Worm (Caenorhabditis elegans) whole organism, L1 larva: Measurements from ENCODE around the gene ckb-1.

ENCODE experiments used
- aha-1 ChIP-seq: fragments of 150-350 bp; optimal IDR thresholded peaks from 2 replicates; lab custom pipeline; 2014; ENCODE audit warnings: missing biosample characterization, missing genetic modification characterization
- alr-1 ChIP-seq: fragments of 200-800 bp; sonication (Bioruptor generic); optimal IDR thresholded peaks from 2 replicates; lab custom pipeline; 2018; ENCODE audit warnings: borderline replicate concordance, mild to moderate bottlenecking, missing genetic modification characterization, missing compliant biosample characterization
- ama-1 ChIP-seq: fragments of 150-350 bp; optimal IDR thresholded peaks from 2 replicates; lab custom pipeline; 2014
- blmp-1 ChIP-seq: fragments of 150-350 bp; optimal IDR thresholded peaks from 2 replicates; lab custom pipeline; 2014; ENCODE audit warnings: missing biosample characterization, missing genetic modification characterization
- ceh-8 ChIP-seq: fragments of 200-800 bp; sonication (Bioruptor generic); optimal IDR thresholded peaks from 2 replicates; lab custom pipeline; 2018; ENCODE audit warnings: mild to moderate bottlenecking, missing genetic modification characterization, moderate library complexity, missing compliant biosample characterization
- ceh-82 ChIP-seq, 3 experiments: fragments of 150-350 bp in 1 of 3; sonication (generic microtip) in 2 of 3; optimal IDR thresholded peaks; 2 replicates each; lab custom pipeline; 2014 to 2017; ENCODE audit warnings: missing biosample characterization in 3 of 3, missing genetic modification characterization in 3 of 3
- ces-1 ChIP-seq: fragments of 150-350 bp; optimal IDR thresholded peaks from 2 replicates; lab custom pipeline; 2014; ENCODE audit warnings: missing biosample characterization, missing genetic modification reagents, missing genetic modification characterization
- dpl-1 ChIP-seq, 3 experiments: fragments of 150-350 bp in 2 of 3; sonication (generic microtip) in 1 of 3; optimal IDR thresholded peaks; 2 replicates each; lab custom pipeline; 2014 to 2017; ENCODE audit warnings: missing biosample characterization in 3 of 3, missing genetic modification characterization in 3 of 3, missing genetic modification reagents in 3 of 3
- dsc-1 ChIP-seq: sonication (generic microtip); optimal IDR thresholded peaks from 2 replicates; lab custom pipeline; 2016; ENCODE audit warnings: mild to moderate bottlenecking, missing genetic modification characterization, missing compliant biosample characterization
- efl-1 ChIP-seq, 4 experiments: fragments of 150-350 bp; optimal IDR thresholded peaks in 3 of 4; peaks in 1 of 4; 1 replicate in 1 of 4; 2 replicates in 3 of 4; lab custom pipeline; 2014; ENCODE audit warnings: missing biosample characterization in 2 of 4, missing genetic modification characterization in 2 of 4, missing genetic modification reagents in 2 of 4
- egl-13 ChIP-seq: sonication (generic microtip); optimal IDR thresholded peaks from 2 replicates; lab custom pipeline; 2016; ENCODE audit warnings: missing genotype, missing genetic modification reagents, missing genetic modification characterization, missing compliant biosample characterization
- elt-3 ChIP-seq, 6 experiments: fragments of 150-350 bp in 1 of 6; sonication (generic microtip); optimal IDR thresholded peaks; 2 replicates each; lab custom pipeline; 2017 to 2018; ENCODE audit warnings: missing biosample characterization in 6 of 6, missing genetic modification characterization in 6 of 6, inconsistent platforms in 1 of 6
- fkh-4 ChIP-seq: sonication (generic microtip); optimal IDR thresholded peaks from 2 replicates; lab custom pipeline; 2016; ENCODE audit warnings: missing compliant biosample characterization, missing genetic modification characterization, borderline replicate concordance
- fos-1 ChIP-seq: fragments of 150-350 bp; optimal IDR thresholded peaks from 2 replicates; lab custom pipeline; 2014; ENCODE audit warnings: missing biosample characterization, missing genetic modification characterization
- hlh-17 ChIP-seq: fragments of 200-800 bp; sonication (Bioruptor generic); optimal IDR thresholded peaks from 2 replicates; lab custom pipeline; 2018; ENCODE audit warnings: missing genetic modification characterization, mild to moderate bottlenecking, missing compliant biosample characterization, moderate library complexity, borderline replicate concordance
- hlh-4 ChIP-seq: sonication (generic microtip); optimal IDR thresholded peaks from 2 replicates; lab custom pipeline; 2016; ENCODE audit warnings: mild to moderate bottlenecking, missing genetic modification characterization, missing compliant biosample characterization
- isw-1 ChIP-seq: fragments of 200-800 bp; sonication (Bioruptor generic); IDR thresholded peaks from 2 replicates; pipeline ENCODE4 v1.3.6; 2022; ENCODE audit warnings: missing genetic modification characterization, missing compliant biosample characterization
- lin-14 ChIP-seq: fragments of 200-800 bp; sonication (Bioruptor generic); optimal IDR thresholded peaks from 2 replicates; lab custom pipeline; 2018; ENCODE audit warnings: mild to moderate bottlenecking, missing genetic modification characterization, moderate library complexity, missing compliant biosample characterization
- lin-15B ChIP-seq: fragments of 150-350 bp; sonication (generic microtip); optimal IDR thresholded peaks from 3 replicates; lab custom pipeline; 2014; ENCODE audit warnings: missing biosample characterization, missing genetic modification characterization
- lin-35 ChIP-seq, 2 experiments: fragments of 150-350 bp; optimal IDR thresholded peaks; 2 replicates each; lab custom pipeline; 2014; ENCODE audit warnings: missing biosample characterization in 2 of 2, missing genetic modification characterization in 2 of 2, missing genetic modification reagents in 2 of 2
- lin-39 ChIP-seq: fragments of 150-350 bp; optimal IDR thresholded peaks from 2 replicates; lab custom pipeline; 2014; ENCODE audit warnings: missing biosample characterization, missing genetic modification reagents, missing genetic modification characterization
- lir-3 ChIP-seq: sonication (generic microtip); optimal IDR thresholded peaks from 2 replicates; lab custom pipeline; 2016; ENCODE audit warnings: mild to moderate bottlenecking, missing genetic modification characterization, moderate library complexity, missing compliant biosample characterization; ENCODE audit not compliant: poor library complexity
- lsy-2 ChIP-seq, 2 experiments: fragments of 150-350 bp; optimal IDR thresholded peaks; 2 replicates each; lab custom pipeline; 2014; ENCODE audit warnings: missing biosample characterization in 2 of 2, missing genetic modification characterization in 2 of 2
- mab-9 ChIP-seq: fragments of 200-800 bp; sonication (Bioruptor generic); IDR thresholded peaks from 2 replicates; pipeline ENCODE4 v1.3.6; 2022; ENCODE audit warnings: missing genetic modification reagents, missing genetic modification characterization, missing compliant biosample characterization
- mdl-1 ChIP-seq, 2 experiments: fragments of 150-350 bp; optimal IDR thresholded peaks; 2 replicates each; lab custom pipeline; 2014 to 2017; ENCODE audit warnings: missing biosample characterization in 2 of 2, missing genetic modification characterization in 2 of 2, inconsistent platforms in 1 of 2
- mep-1 ChIP-seq: fragments of 150-350 bp; optimal IDR thresholded peaks from 2 replicates; lab custom pipeline; 2014; ENCODE audit warnings: missing biosample characterization, missing genetic modification characterization
- nhr-11 ChIP-seq: fragments of 150-350 bp; optimal IDR thresholded peaks from 2 replicates; lab custom pipeline; 2014; ENCODE audit warnings: missing biosample characterization, missing genetic modification characterization
- nhr-12 ChIP-seq: sonication (generic microtip); optimal IDR thresholded peaks from 2 replicates; lab custom pipeline; 2017; ENCODE audit warnings: missing biosample characterization, missing genetic modification characterization
- nhr-19 ChIP-seq: fragments of 200-800 bp; sonication (Bioruptor generic); conservative IDR thresholded peaks from 2 replicates; pipeline ENCODE4 v1.3.6; 2022; ENCODE audit warnings: missing genetic modification characterization, missing compliant biosample characterization
- nhr-20 ChIP-seq: sonication (generic microtip); optimal IDR thresholded peaks from 2 replicates; lab custom pipeline; 2016; ENCODE audit warnings: mild to moderate bottlenecking, missing genetic modification characterization, missing compliant biosample characterization
- nhr-47 ChIP-seq: sonication (generic microtip); optimal IDR thresholded peaks from 2 replicates; lab custom pipeline; 2016; ENCODE audit warnings: mild to moderate bottlenecking, missing genetic modification characterization, moderate library complexity, missing compliant biosample characterization
- nhr-71 ChIP-seq: sonication (generic microtip); optimal IDR thresholded peaks from 2 replicates; lab custom pipeline; 2016; ENCODE audit warnings: mild to moderate bottlenecking, missing genetic modification characterization, moderate library complexity, missing compliant biosample characterization
- nhr-77 ChIP-seq: fragments of 150-350 bp; optimal IDR thresholded peaks from 2 replicates; lab custom pipeline; 2014; ENCODE audit warnings: missing biosample characterization, missing genetic modification characterization
- nhr-90 ChIP-seq: sonication (generic microtip); optimal IDR thresholded peaks from 2 replicates; lab custom pipeline; 2016; ENCODE audit warnings: mild to moderate bottlenecking, missing genetic modification characterization, missing compliant biosample characterization; ENCODE audit not compliant: poor library complexity
- pqm-1 ChIP-seq: sonication (generic microtip); optimal IDR thresholded peaks from 3 replicates; lab custom pipeline; 2017; ENCODE audit warnings: missing biosample characterization, missing genetic modification characterization
- rnt-1 ChIP-seq: sonication (generic microtip); optimal IDR thresholded peaks from 2 replicates; lab custom pipeline; 2016; ENCODE audit warnings: mild to moderate bottlenecking, missing genetic modification characterization, moderate library complexity, missing compliant biosample characterization
- snu-23 ChIP-seq: sonication (generic microtip); optimal IDR thresholded peaks from 2 replicates; lab custom pipeline; 2016; ENCODE audit warnings: missing genetic modification characterization, missing compliant biosample characterization
- swsn-7 ChIP-seq: sonication (generic microtip); optimal IDR thresholded peaks from 2 replicates; lab custom pipeline; 2016; ENCODE audit warnings: missing genetic modification characterization, missing compliant biosample characterization
- tbx-2 ChIP-seq: sonication (generic microtip); optimal IDR thresholded peaks from 2 replicates; lab custom pipeline; 2016; ENCODE audit warnings: missing genetic modification characterization, missing compliant biosample characterization
- unc-62 ChIP-seq: fragments of 150-350 bp; optimal IDR thresholded peaks from 2 replicates; lab custom pipeline; 2014; ENCODE audit warnings: missing biosample characterization, missing genetic modification reagents, missing genetic modification characterization
- unc-98 ChIP-seq: fragments of 200-800 bp; sonication (Bioruptor generic); IDR thresholded peaks from 2 replicates; pipeline ENCODE4 v1.3.6; 2022; ENCODE audit warnings: missing genetic modification characterization, missing compliant biosample characterization
- xbp-1 ChIP-seq: sonication (generic microtip); optimal IDR thresholded peaks from 2 replicates; lab custom pipeline; 2016; ENCODE audit warnings: missing genetic modification characterization, missing compliant biosample characterization
- zag-1 ChIP-seq: fragments of 150-350 bp; optimal IDR thresholded peaks from 2 replicates; lab custom pipeline; 2014; ENCODE audit warnings: missing biosample characterization, missing genetic modification characterization

The ckb-1 gene

ce11 chrIII:4364974-4365373, at the start of gene ckb-1:
Gene ckb-1 (plus strand): TSS chrIII:4365274.
- TF ChIP-seq ceh-8 (GFP tag; lab: Kevin White, UChicago) (no peak), nhr-47 (tag; lab: Kevin White, UChicago) (no peak), blmp-1 (tag; lab: Kevin White, UChicago) (no peak), lin-15B (tag; lab: Kevin White, UChicago) (no peak), lir-3 (no peak), tbx-2 (tag; lab: Kevin White, UChicago) (no peak), lin-35 (GFP tag; optimal IDR thresholded peaks at IDR 0.05; lab: Kevin White, UChicago) (peak in 1 of 2 experiments; percentile 18), nhr-12 (tag; lab: Kevin White, UChicago) (no peak), pqm-1 (tag; lab: Kevin White, UChicago) (no peak), ces-1 (GFP tag; lab: Kevin White, UChicago) (no peak), dpl-1 (GFP tag; optimal IDR thresholded peaks at IDR 0.05; lab: Kevin White, UChicago) (peak in 1 of 3 experiments; percentile 24), isw-1 (no peak), lsy-2 (tag; optimal IDR thresholded peaks at IDR 0.05; lab: Kevin White, UChicago) (peak; percentile 0 to 32), nhr-90 (tag; lab: Kevin White, UChicago) (no peak), alr-1 (tag; lab: Kevin White, UChicago) (no peak), elt-3 (tag; optimal IDR thresholded peaks at IDR 0.05; lab: Kevin White, UChicago) (no peak), swsn-7 (no peak), aha-1 (no peak), ceh-82 (tag; optimal IDR thresholded peaks at IDR 0.05; lab: Kevin White, UChicago) (no peak)

ce11 chrIII:4317065-4317752, 47.9 kb upstream of the ckb-1 start, which contains the start of gene tag-131:
Gene tag-131 (plus strand): TSS chrIII:4317702.
- TF ChIP-seq lin-15B (tag; lab: Kevin White, UChicago) (no peak), unc-98 (GFP tag; lab: Robert Waterston, UW) (no peak), xbp-1 (peak; percentile 8), ama-1 (lab: Kevin White, UChicago) (no peak), unc-62 (GFP tag; lab: Kevin White, UChicago) (no peak), dpl-1 (GFP tag; optimal IDR thresholded peaks at IDR 0.05; lab: Kevin White, UChicago) (peak; percentile 3 to 20 (median 4)), nhr-77 (no peak), nhr-47 (tag; lab: Kevin White, UChicago) (peak; percentile 36), mep-1 (peak; percentile 13), zag-1 (tag; lab: Kevin White, UChicago) (no peak), egl-13 (tag; lab: Kevin White, UChicago) (no peak), lsy-2 (tag; optimal IDR thresholded peaks at IDR 0.05; lab: Kevin White, UChicago) (peak; percentile 38 to 67), nhr-11 (peak; percentile 41), rnt-1 (tag; lab: Kevin White, UChicago) (peak; percentile 74), efl-1 (optimal IDR thresholded peaks at IDR 0.05; lab: Kevin White, UChicago) (peak; percentile 48 to 57), efl-1 (GFP tag; optimal IDR thresholded peaks at IDR 0.05 in 1 of 2; lab: Kevin White, UChicago) (no peak), nhr-19 (GFP tag; lab: Robert Waterston, UW) (peak; percentile 43), aha-1 (no peak), ceh-8 (GFP tag; lab: Kevin White, UChicago) (no peak), snu-23 (GFP tag; lab: Kevin White, UChicago) (peak; percentile 75), fkh-4 (tag; lab: Kevin White, UChicago) (no peak), mab-9 (GFP tag; lab: Robert Waterston, UW) (no peak), nhr-71 (tag; lab: Kevin White, UChicago) (peak; percentile 80), dsc-1 (peak; percentile 67), lin-35 (GFP tag; optimal IDR thresholded peaks at IDR 0.05; lab: Kevin White, UChicago) (peak; percentile 17 to 36), nhr-20 (tag; lab: Kevin White, UChicago) (peak; percentile 63), elt-3 (tag; optimal IDR thresholded peaks at IDR 0.05; lab: Kevin White, UChicago) (peak in 2 of 6 experiments; percentile 10 to 24), lin-39 (tag; lab: Kevin White, UChicago) (peak; percentile 8), tbx-2 (tag; lab: Kevin White, UChicago) (peak; percentile 22), hlh-17 (no peak), fos-1 (no peak), blmp-1 (tag; lab: Kevin White, UChicago) (peak; percentile 64), mdl-1 (tag; optimal IDR thresholded peaks at IDR 0.05; lab: Kevin White, UChicago) (peak in 1 of 2 experiments; percentile 26), lir-3 (peak; percentile 16), lin-14 (GFP tag; lab: Kevin White, UChicago) (peak; percentile 61), swsn-7 (peak; percentile 50), hlh-4 (tag; lab: Kevin White, UChicago) (no peak)
